Worm (Caenorhabditis elegans): ENCODE results near the gene set-26.

DNA sequence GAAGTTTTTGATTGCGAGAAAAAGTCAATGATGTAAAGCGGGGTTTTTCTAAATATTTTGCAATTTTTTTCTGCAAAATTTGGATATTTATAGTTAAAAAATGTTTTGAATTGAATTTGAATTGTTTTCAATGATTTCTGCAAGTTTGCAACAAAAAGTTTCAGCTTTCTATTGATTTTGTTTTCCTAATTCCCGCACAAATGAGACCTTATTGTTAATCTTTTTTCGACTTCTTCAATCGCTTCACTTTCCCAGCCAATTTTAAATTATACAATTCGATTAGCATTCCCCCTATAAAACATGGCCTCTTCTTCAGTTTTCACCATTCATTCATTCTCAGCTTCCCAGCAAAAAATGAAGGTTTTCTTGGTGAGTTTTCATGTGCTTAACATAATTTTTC, 25.1 kb downstream of the set-26 start, which contains the start of gene fipr-27:
- TF ChIP-seq ref-1 (GFP tag; conservative IDR thresholded peaks at IDR 0.05): no peak
- no peak for TF ChIP-seq flt-1 (GFP tag; IDR thresholded peaks at IDR 0.05)
- no peak for TF ChIP-seq cog-1 (tag; optimal IDR thresholded peaks at IDR 0.05)
- TF ChIP-seq T22C8.4 (GFP tag; IDR thresholded peaks at IDR 0.05): no peak
- no peak for TF ChIP-seq klf-2 (GFP tag; conservative IDR thresholded peaks at IDR 0.05)
- TF ChIP-seq ztf-29 (GFP tag; IDR thresholded peaks at IDR 0.05): no peak

Measured in whole organism, midembryonic.